Fruit fly (Drosophila melanogaster) whole organism, embryonic: ENCODE data around the gene CG31908.

ENCODE experiments used
- Adf1 ChIP-seq: fragments of 200-800 bp; sonication (Bioruptor generic); IDR thresholded peaks from 2 replicates; pipeline ENCODE4 v1.3.6; 2022; ENCODE audit warnings: missing biosample characterization, missing genetic modification characterization
- Atf6 ChIP-seq: fragments of 200-800 bp; sonication (Bioruptor generic); IDR thresholded peaks from 2 replicates; pipeline ENCODE4 v1.3.6; 2022; ENCODE audit warnings: missing biosample characterization, missing genetic modification characterization
- B-H2 ChIP-seq: fragments of 200-800 bp; sonication (Bioruptor generic); optimal IDR thresholded peaks from 2 replicates; lab custom pipeline; 2018; ENCODE audit warnings: missing biosample characterization, mild to moderate bottlenecking, missing genetic modification characterization
- C15 ChIP-seq: fragments of 200-800 bp; sonication (Bioruptor generic); IDR thresholded peaks from 3 replicates; pipeline ENCODE4 v1.3.6; 2022; ENCODE audit warnings: missing biosample characterization, missing genetic modification characterization
- CG10543 ChIP-seq: fragments of 200-800 bp; sonication (Bioruptor generic); optimal IDR thresholded peaks from 3 replicates; lab custom pipeline; 2017; ENCODE audit warnings: missing biosample characterization, mild to moderate bottlenecking, missing genetic modification characterization, moderate library complexity
- CG11093 ChIP-seq: fragments of 200-800 bp; sonication (Bioruptor generic); IDR thresholded peaks from 3 replicates; pipeline ENCODE4 v1.3.6; 2022; ENCODE audit warnings: missing biosample characterization, missing genetic modification characterization
- CG11247 ChIP-seq: fragments of 200-800 bp; sonication (Bioruptor generic); IDR thresholded peaks from 2 replicates; pipeline ENCODE4 v1.3.6; 2022; ENCODE audit warnings: missing biosample characterization, missing genetic modification characterization
- CG11398 ChIP-seq: fragments of 200-800 bp; sonication (Bioruptor generic); optimal IDR thresholded peaks from 2 replicates; lab custom pipeline; 2016; ENCODE audit warnings: missing biosample characterization, missing genetic modification characterization
- CG11456 ChIP-seq: fragments of 200-800 bp; sonication (Bioruptor generic); IDR thresholded peaks from 3 replicates; pipeline ENCODE4 v1.3.6; 2022; ENCODE audit warnings: missing biosample characterization, missing genetic modification characterization
- CG11696 ChIP-seq: fragments of 200-800 bp; sonication (Bioruptor generic); IDR thresholded peaks from 2 replicates; pipeline ENCODE4 v1.3.6; 2022; ENCODE audit warnings: missing biosample characterization, missing genetic modification characterization
- CG12391 ChIP-seq: fragments of 200-800 bp; sonication (Bioruptor generic); optimal IDR thresholded peaks from 3 replicates; lab custom pipeline; 2018; ENCODE audit warnings: missing biosample characterization, mild to moderate bottlenecking, missing genetic modification characterization, moderate library complexity
- CG12659 ChIP-seq: fragments of 200-800 bp; sonication (Bioruptor generic); optimal IDR thresholded peaks from 3 replicates; lab custom pipeline; 2017; ENCODE audit warnings: mild to moderate bottlenecking, missing biosample characterization, missing genetic modification reagents, missing genetic modification characterization
- CG13894 ChIP-seq: fragments of 200-800 bp; sonication (Bioruptor generic); optimal IDR thresholded peaks from 3 replicates; lab custom pipeline; 2018; ENCODE audit warnings: missing biosample characterization, mild to moderate bottlenecking, missing genetic modification characterization, moderate library complexity
- CG14014 ChIP-seq: fragments of 200-800 bp; sonication (Bioruptor generic); IDR thresholded peaks from 2 replicates; pipeline ENCODE4 v1.3.6; 2022; ENCODE audit warnings: missing biosample characterization, missing genetic modification characterization
- CG14710 ChIP-seq: fragments of 200-800 bp; sonication (Bioruptor generic); optimal IDR thresholded peaks from 3 replicates; lab custom pipeline; 2019; ENCODE audit warnings: missing biosample characterization, mild to moderate bottlenecking, missing genetic modification characterization, moderate library complexity
- CG15269 ChIP-seq: fragments of 200-800 bp; sonication (Bioruptor generic); optimal IDR thresholded peaks from 2 replicates; lab custom pipeline; 2018; ENCODE audit warnings: missing biosample characterization, mild to moderate bottlenecking, missing genetic modification characterization, moderate library complexity
- CG15514 ChIP-seq: fragments of 200-800 bp; sonication (Bioruptor generic); optimal IDR thresholded peaks from 3 replicates; lab custom pipeline; 2017; ENCODE audit warnings: missing biosample characterization, missing genetic modification characterization, mild to moderate bottlenecking, moderate library complexity, missing genetic modification reagents
- CG1602 ChIP-seq: fragments of 200-800 bp; sonication (Bioruptor generic); optimal IDR thresholded peaks from 3 replicates; lab custom pipeline; 2016; ENCODE audit warnings: missing biosample characterization, missing genetic modification characterization
- CG2116 ChIP-seq: fragments of 200-800 bp; sonication (Bioruptor generic); optimal IDR thresholded peaks from 3 replicates; lab custom pipeline; 2018; ENCODE audit warnings: missing biosample characterization, mild to moderate bottlenecking, missing genetic modification characterization
- CG32772 ChIP-seq: fragments of 200-800 bp; sonication (Bioruptor generic); IDR thresholded peaks from 2 replicates; pipeline ENCODE4 v1.3.6; 2022; ENCODE audit warnings: missing biosample characterization, missing genetic modification characterization
- CG33213 ChIP-seq: fragments of 200-800 bp; sonication (Bioruptor generic); optimal IDR thresholded peaks from 3 replicates; lab custom pipeline; 2016; ENCODE audit warnings: missing biosample characterization, missing genetic modification characterization
- CG33557 ChIP-seq: fragments of 200-800 bp; sonication (Bioruptor generic); optimal IDR thresholded peaks from 2 replicates; lab custom pipeline; 2019; ENCODE audit warnings: missing biosample characterization, mild to moderate bottlenecking, missing genetic modification characterization, moderate library complexity
- CG42726 ChIP-seq: fragments of 200-800 bp; sonication (Bioruptor generic); IDR thresholded peaks from 2 replicates; pipeline ENCODE4 v1.3.6; 2022; ENCODE audit warnings: missing biosample characterization, missing genetic modification characterization; ENCODE audit not compliant: partially characterized antibody
- CG7372 ChIP-seq: fragments of 200-800 bp; sonication (Bioruptor generic); IDR thresholded peaks from 2 replicates; pipeline ENCODE4 v1.3.6; 2022; ENCODE audit warnings: missing biosample characterization, missing genetic modification characterization
- CG7556 ChIP-seq: fragments of 200-800 bp; sonication (Bioruptor generic); optimal IDR thresholded peaks from 2 replicates; lab custom pipeline; 2017; ENCODE audit warnings: missing biosample characterization, mild to moderate bottlenecking, missing genetic modification characterization
- CG7928 ChIP-seq: fragments of 200-800 bp; sonication (Bioruptor generic); optimal IDR thresholded peaks from 2 replicates; lab custom pipeline; 2017; ENCODE audit warnings: missing biosample characterization, mild to moderate bottlenecking, missing genetic modification characterization
- CG8944 ChIP-seq: fragments of 200-800 bp; sonication (Bioruptor generic); optimal IDR thresholded peaks from 3 replicates; lab custom pipeline; 2016; ENCODE audit warnings: missing biosample characterization, missing genetic modification characterization
- CG9932 ChIP-seq: fragments of 200-800 bp; sonication (Bioruptor generic); IDR thresholded peaks from 2 replicates; pipeline ENCODE4 v1.3.6; 2022; ENCODE audit warnings: missing biosample characterization, missing genetic modification characterization
- Dbx ChIP-seq: fragments of 200-800 bp; sonication (Bioruptor generic); IDR thresholded peaks from 3 replicates; pipeline ENCODE4 v1.3.6; 2022; ENCODE audit warnings: missing biosample characterization, missing genetic modification characterization
- E2f2 ChIP-seq: fragments of 200-800 bp; sonication (Bioruptor generic); IDR thresholded peaks from 2 replicates; pipeline ENCODE4 v1.3.6; 2022; ENCODE audit warnings: missing biosample characterization, missing genetic modification characterization
- Hr78 ChIP-seq, 2 experiments: fragments of 200-800 bp in 1 of 2; fragments of >200 bp in 1 of 2; sonication (Bioruptor generic) in 1 of 2; optimal IDR thresholded peaks; 2 replicates each; lab custom pipeline; 2017 to 2019; ENCODE audit warnings: missing biosample characterization in 2 of 2, missing genetic modification characterization in 2 of 2, mild to moderate bottlenecking in 1 of 2, moderate library complexity in 1 of 2
- MESR4 ChIP-seq: fragments of 200-800 bp; sonication (Bioruptor generic); optimal IDR thresholded peaks from 2 replicates; lab custom pipeline; 2018; ENCODE audit warnings: missing biosample characterization, mild to moderate bottlenecking, missing genetic modification characterization, moderate library complexity
- Nf-YC ChIP-seq: fragments of 200-800 bp; optimal IDR thresholded peaks from 3 replicates; lab custom pipeline; 2019; ENCODE audit warnings: missing biosample characterization, mild to moderate bottlenecking, missing genetic modification characterization, moderate library complexity
- Oaz ChIP-seq: fragments of 200-800 bp; sonication (Bioruptor generic); IDR thresholded peaks from 2 replicates; pipeline ENCODE4 v1.3.6; 2022; ENCODE audit warnings: missing biosample characterization, missing genetic modification characterization
- Rfx ChIP-seq: fragments of 200-800 bp; sonication (Bioruptor generic); IDR thresholded peaks from 2 replicates; pipeline ENCODE4 v1.3.6; 2022; ENCODE audit warnings: missing biosample characterization, missing genetic modification characterization
- az2 ChIP-seq: fragments of 200-800 bp; sonication (Bioruptor generic); optimal IDR thresholded peaks from 3 replicates; lab custom pipeline; 2016; ENCODE audit warnings: missing biosample characterization, missing genetic modification characterization
- chm ChIP-seq: fragments of 200-800 bp; sonication (Bioruptor generic); IDR thresholded peaks from 2 replicates; pipeline ENCODE4 v1.3.6; 2022; ENCODE audit warnings: missing biosample characterization, missing genetic modification characterization
- dimm ChIP-seq: fragments of 200-800 bp; sonication (Bioruptor generic); IDR thresholded peaks from 2 replicates; pipeline ENCODE4 v1.3.6; 2022; ENCODE audit warnings: missing biosample characterization, missing genetic modification characterization
- ftz-f1 ChIP-seq: fragments of 200-800 bp; sonication (Bioruptor generic); optimal IDR thresholded peaks from 2 replicates; lab custom pipeline; 2016; ENCODE audit warnings: missing biosample characterization, missing genetic modification characterization
- gce ChIP-seq: fragments of 200-800 bp; sonication (Bioruptor generic); IDR thresholded peaks from 3 replicates; pipeline ENCODE4 v1.3.6; 2022; ENCODE audit warnings: missing biosample characterization, missing genetic modification characterization
- grau ChIP-seq: fragments of 200-800 bp; optimal IDR thresholded peaks from 3 replicates; lab custom pipeline; 2019; ENCODE audit warnings: missing biosample characterization, mild to moderate bottlenecking, missing genetic modification characterization, moderate library complexity
- hb ChIP-seq: fragments of 200-800 bp; sonication (Bioruptor generic); IDR thresholded peaks from 3 replicates; pipeline ENCODE4 v1.3.6; 2022; ENCODE audit warnings: missing biosample characterization, missing genetic modification characterization; ENCODE audit not compliant: partially characterized antibody
- hbn ChIP-seq: fragments of 200-800 bp; sonication (Bioruptor generic); IDR thresholded peaks from 2 replicates; pipeline ENCODE4 v1.3.6; 2022; ENCODE audit warnings: missing biosample characterization, missing genetic modification characterization; ENCODE audit not compliant: partially characterized antibody
- lov ChIP-seq, 2 experiments: fragments of 200-800 bp in 1 of 2; fragments of >200 bp in 1 of 2; sonication (Bioruptor generic) in 1 of 2; IDR thresholded peaks in 1 of 2; optimal IDR thresholded peaks in 1 of 2; 2 replicates in 1 of 2; 3 replicates in 1 of 2; pipeline versions ENCODE4 v1.3.6 to Lab custom; 2017 to 2022; ENCODE audit warnings: missing biosample characterization in 1 of 2, missing genetic modification characterization in 1 of 2
- nmo ChIP-seq: fragments of 200-800 bp; sonication (Bioruptor generic); optimal IDR thresholded peaks from 2 replicates; lab custom pipeline; 2018; ENCODE audit warnings: missing biosample characterization, mild to moderate bottlenecking, missing genetic modification characterization, moderate library complexity
- pho ChIP-seq: fragments of 200-800 bp; sonication (Bioruptor generic); optimal IDR thresholded peaks from 2 replicates; lab custom pipeline; 2016; ENCODE audit warnings: missing biosample characterization, missing genetic modification characterization
- sr ChIP-seq: fragments of 200-800 bp; sonication (Bioruptor generic); IDR thresholded peaks from 3 replicates; pipeline ENCODE4 v1.3.6; 2022; ENCODE audit warnings: missing biosample characterization, missing genetic modification characterization
- vnd ChIP-seq: fragments of 200-800 bp; sonication (Bioruptor generic); IDR thresholded peaks from 3 replicates; pipeline ENCODE4 v1.3.6; 2022; ENCODE audit warnings: missing biosample characterization, missing genetic modification characterization; ENCODE audit not compliant: partially characterized antibody
- zf30C ChIP-seq: fragments of 200-800 bp; sonication (Bioruptor generic); optimal IDR thresholded peaks from 3 replicates; lab custom pipeline; 2018; ENCODE audit warnings: missing biosample characterization, mild to moderate bottlenecking, missing genetic modification characterization

CG31908 gene

DNA sequence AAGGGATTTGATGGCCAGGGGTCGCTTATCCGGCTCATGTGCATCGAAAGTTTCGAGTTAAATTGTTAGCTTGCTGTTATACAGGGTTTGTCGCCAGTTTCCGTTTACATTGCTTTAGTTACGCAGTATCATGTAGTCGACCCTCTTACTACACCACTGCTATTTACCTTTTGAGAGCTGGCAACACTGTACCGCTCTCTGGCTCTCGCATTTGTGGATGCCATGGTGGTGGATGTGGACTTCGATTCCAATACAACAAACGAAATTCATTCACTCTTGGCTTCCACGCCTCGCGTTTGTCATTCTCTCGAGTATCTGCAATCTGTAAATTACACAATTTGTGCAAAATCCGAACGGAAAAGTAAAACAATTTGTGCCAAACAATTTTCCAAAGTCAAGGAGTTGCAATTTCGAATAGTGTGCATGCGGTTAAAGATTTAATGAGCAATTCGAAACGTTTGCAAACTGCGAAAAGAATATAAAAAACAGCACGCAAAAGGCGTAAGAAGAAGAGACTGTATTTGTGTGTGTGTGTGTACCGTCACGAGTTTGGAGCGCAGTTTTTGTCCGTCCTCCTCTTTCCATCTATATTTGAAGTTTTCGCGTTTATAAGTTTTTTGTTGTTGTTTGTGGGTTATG lies 21.9 kb upstream of the CG31908 start (continued):
- 0 out of 3 replicates have a peak, but pooled peaks have one; percentile 53 for TF ChIP-seq CG11456
- TF ChIP-seq Hr78 (GFP tag; optimal IDR thresholded peaks at IDR 0.05; lab: Kevin White, UChicago), result peak in 1 of 2 experiments; percentile 7
- no peak for TF ChIP-seq CG1602
- TF ChIP-seq CG12391, result no peak
- TF ChIP-seq zf30C (GFP tag; lab: Kevin White, UChicago), result no peak
- TF ChIP-seq CG11398 (GFP tag; lab: Kevin White, UChicago), result peak; percentile 28
- TF ChIP-seq az2 (GFP tag; lab: Kevin White, UChicago), result no peak
- peak; percentile 98 for TF ChIP-seq vnd
- TF ChIP-seq CG15514 (GFP tag; lab: Kevin White, UChicago), result peak; percentile 19
- peak; percentile 1 for TF ChIP-seq CG7556 (GFP tag; lab: Kevin White, UChicago)
- peak; percentile 16 for TF ChIP-seq CG33557 (GFP tag; lab: Kevin White, UChicago)
- TF ChIP-seq CG11696 (GFP tag; lab: Robert Waterston, UW), result no peak

DNA sequence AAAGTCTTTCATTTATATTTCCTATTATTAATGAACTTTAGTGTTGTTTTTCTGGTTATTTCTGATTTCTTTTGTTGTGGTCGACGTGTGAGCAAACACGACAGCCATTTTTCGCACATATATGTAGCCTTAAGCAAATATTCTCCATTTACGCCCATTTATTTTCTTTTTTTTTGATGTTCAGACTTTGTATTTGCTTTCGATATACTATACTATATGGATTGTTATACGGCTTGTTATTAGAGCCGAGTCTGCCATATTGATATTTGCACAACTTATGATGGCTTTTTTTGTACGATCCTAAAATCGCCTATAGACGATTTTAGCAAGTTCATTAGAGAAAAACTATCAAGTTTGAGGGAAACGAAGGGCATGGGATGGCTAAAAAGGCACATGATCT lies 20.5 kb upstream of the CG31908 start:
- 0 out of 2 replicates have a peak, but pooled peaks have one; percentile 34 for TF ChIP-seq CG14014 (GFP tag; lab: Robert Waterston, UW)
- peak; percentile 62 for TF ChIP-seq Dbx (GFP tag; lab: Robert Waterston, UW)
- TF ChIP-seq CG9932 (GFP tag; lab: Robert Waterston, UW), result peak; percentile 43
- TF ChIP-seq gce, result no peak
- no peak for TF ChIP-seq CG15269 (tag; lab: Kevin White, UChicago)
- TF ChIP-seq CG11247, result no peak
- no peak for TF ChIP-seq dimm (GFP tag; lab: Robert Waterston, UW)
- no peak for TF ChIP-seq Oaz (GFP tag; lab: Robert Waterston, UW)
- no peak for TF ChIP-seq grau
- peak; percentile 34; the same call in 1 of the 2 replicates for TF ChIP-seq Rfx (GFP tag; lab: Robert Waterston, UW)
- no peak for TF ChIP-seq CG42726 (GFP tag; lab: Robert Waterston, UW)
- TF ChIP-seq CG32772 (GFP tag; lab: Robert Waterston, UW), result no peak
- TF ChIP-seq E2f2 (GFP tag; lab: Robert Waterston, UW), result no peak
- TF ChIP-seq pho (GFP tag; lab: Kevin White, UChicago), result peak; percentile 22
- no peak for TF ChIP-seq CG14710
- TF ChIP-seq CG7928 (GFP tag; lab: Kevin White, UChicago), result no peak
- no peak for TF ChIP-seq chm (GFP tag; lab: Robert Waterston, UW)
- TF ChIP-seq nmo (GFP tag; lab: Kevin White, UChicago), result no peak
- no peak for TF ChIP-seq Nf-YC (tag; lab: Kevin White, UChicago)
- TF ChIP-seq hbn, result no peak
- no peak for TF ChIP-seq Adf1 (GFP tag; lab: Robert Waterston, UW)
- no peak for TF ChIP-seq CG8944
- peak; percentile 55 for TF ChIP-seq Atf6
- TF ChIP-seq B-H2, result no peak
- TF ChIP-seq CG10543 (GFP tag; lab: Kevin White, UChicago), result peak; percentile 59
- TF ChIP-seq CG2116 (GFP tag; lab: Kevin White, UChicago), result no peak
- no peak for TF ChIP-seq CG11093
- peak; percentile 23 for TF ChIP-seq CG12659
- TF ChIP-seq lov (optimal IDR thresholded peaks at IDR 0.05; lab: Kevin White, UChicago), result no peak
- no peak for TF ChIP-seq lov (GFP tag; IDR thresholded peaks at IDR 0.05; lab: Robert Waterston, UW)
- TF ChIP-seq CG11456, result peak; percentile 40; the same call in 1 of the 3 replicates
- TF ChIP-seq ftz-f1 (GFP tag; lab: Kevin White, UChicago), result no peak
- TF ChIP-seq CG13894 (tag; lab: Kevin White, UChicago), result peak; percentile 38
- TF ChIP-seq C15 (GFP tag; lab: Robert Waterston, UW), result no peak
- no peak for TF ChIP-seq CG33213 (GFP tag; lab: Kevin White, UChicago)
- TF ChIP-seq hb, result no peak
- no peak for TF ChIP-seq CG7372 (GFP tag; lab: Robert Waterston, UW)
- no peak for TF ChIP-seq sr (GFP tag; lab: Robert Waterston, UW)
- no peak for TF ChIP-seq MESR4 (GFP tag; lab: Kevin White, UChicago)
